Worm (Caenorhabditis elegans) whole organism, L2 larva: ENCODE results near the gene F14F8.14.
"Not testable (repeated sequence)": the region's sequence is repeated elsewhere in the genome, so short reads cannot be mapped to it uniquely, and the experiment has no call there.

Experiments used
- C34F6.9 ChIP-seq: fragments of 150-350 bp; optimal IDR thresholded peaks from 2 replicates; lab custom pipeline; 2014; ENCODE audit warnings: missing biosample characterization, missing genetic modification characterization
- F13H6.1 ChIP-seq: sonication (generic microtip); optimal IDR thresholded peaks from 2 replicates; lab custom pipeline; 2016; ENCODE audit warnings: missing genetic modification characterization, missing compliant biosample characterization
- ZK546.5 ChIP-seq: sonication (generic microtip); optimal IDR thresholded peaks from 2 replicates; lab custom pipeline; 2017; ENCODE audit warnings: missing biosample characterization, missing genetic modification characterization
- alr-1 ChIP-seq: fragments of 150-350 bp; optimal IDR thresholded peaks from 2 replicates; lab custom pipeline; 2014; ENCODE audit warnings: missing biosample characterization, missing genetic modification characterization
- ama-1 ChIP-seq: fragments of 150-350 bp; optimal IDR thresholded peaks from 2 replicates; lab custom pipeline; 2018; ENCODE audit warnings: inconsistent platforms
- blmp-1 ChIP-seq: sonication (generic microtip); optimal IDR thresholded peaks from 2 replicates; lab custom pipeline; 2017; ENCODE audit warnings: missing genetic modification characterization, mild to moderate bottlenecking, missing compliant biosample characterization, antibody characterized with exemption, moderate library complexity; ENCODE audit not compliant: insufficient read depth
- ceh-16 ChIP-seq: fragments of 150-350 bp; optimal IDR thresholded peaks from 2 replicates; lab custom pipeline; 2014; ENCODE audit warnings: missing biosample characterization, missing genetic modification characterization
- elt-1 ChIP-seq: fragments of 150-350 bp; optimal IDR thresholded peaks from 2 replicates; lab custom pipeline; 2014; ENCODE audit warnings: missing biosample characterization, missing genetic modification characterization
- gmeb-1 ChIP-seq: fragments of 150-350 bp; optimal IDR thresholded peaks from 2 replicates; lab custom pipeline; 2014; ENCODE audit warnings: missing biosample characterization, missing genetic modification characterization
- lin-11 ChIP-seq: fragments of 150-350 bp; sonication (generic microtip); optimal IDR thresholded peaks from 2 replicates; lab custom pipeline; 2014; ENCODE audit warnings: missing biosample characterization, missing genetic modification characterization, inconsistent platforms, mixed read lengths
- lin-39 ChIP-seq: fragments of 150-350 bp; optimal IDR thresholded peaks from 2 replicates; lab custom pipeline; 2014; ENCODE audit warnings: missing biosample characterization, missing genetic modification reagents, missing genetic modification characterization
- lsy-2 ChIP-seq, 2 experiments: fragments of 150-350 bp in 1 of 2; sonication (generic microtip) in 1 of 2; optimal IDR thresholded peaks; 2 replicates each; lab custom pipeline; 2014 to 2017; ENCODE audit warnings: missing biosample characterization in 2 of 2, missing genetic modification characterization in 2 of 2
- mbf-1 ChIP-seq: sonication (generic microtip); optimal IDR thresholded peaks from 2 replicates; lab custom pipeline; 2017; ENCODE audit warnings: missing biosample characterization, missing genetic modification characterization
- mdl-1 ChIP-seq, 2 experiments: fragments of 150-350 bp in 1 of 2; sonication (generic microtip) in 1 of 2; optimal IDR thresholded peaks; 2 replicates each; lab custom pipeline; 2017; ENCODE audit warnings: missing biosample characterization in 2 of 2, missing genetic modification characterization in 2 of 2
- nhr-10 ChIP-seq: sonication (generic microtip); optimal IDR thresholded peaks from 2 replicates; lab custom pipeline; 2017; ENCODE audit warnings: missing biosample characterization, missing genetic modification characterization
- nhr-11 ChIP-seq: fragments of 150-350 bp; optimal IDR thresholded peaks from 2 replicates; lab custom pipeline; 2014; ENCODE audit warnings: missing biosample characterization, missing genetic modification characterization
- nhr-129 ChIP-seq: fragments of 150-350 bp; optimal IDR thresholded peaks from 2 replicates; lab custom pipeline; 2014; ENCODE audit warnings: missing biosample characterization, missing genetic modification characterization
- nhr-21 ChIP-seq: fragments of 150-350 bp; optimal IDR thresholded peaks from 2 replicates; lab custom pipeline; 2014; ENCODE audit warnings: missing biosample characterization, missing genetic modification characterization
- nhr-23 ChIP-seq: fragments of 150-350 bp; optimal IDR thresholded peaks from 2 replicates; lab custom pipeline; 2014; ENCODE audit warnings: missing biosample characterization, missing genetic modification reagents, missing genetic modification characterization
- nhr-237 ChIP-seq: fragments of 150-350 bp; optimal IDR thresholded peaks from 2 replicates; lab custom pipeline; 2014; ENCODE audit warnings: missing biosample characterization, missing genetic modification characterization
- nhr-6 ChIP-seq: fragments of 150-350 bp; optimal IDR thresholded peaks from 2 replicates; lab custom pipeline; 2014; ENCODE audit warnings: missing biosample characterization, missing genetic modification characterization
- sem-4 ChIP-seq: fragments of 150-350 bp; optimal IDR thresholded peaks from 2 replicates; lab custom pipeline; 2014; ENCODE audit warnings: missing biosample characterization, missing genetic modification reagents, missing genetic modification characterization
- skn-1 ChIP-seq: sonication (generic microtip); optimal IDR thresholded peaks from 2 replicates; lab custom pipeline; 2017; ENCODE audit warnings: missing biosample characterization, missing genetic modification characterization
- sma-9 ChIP-seq, 2 experiments: fragments of 150-350 bp in 1 of 2; sonication (generic microtip) in 1 of 2; optimal IDR thresholded peaks; 2 replicates each; lab custom pipeline; 2014 to 2016; ENCODE audit warnings: missing genetic modification characterization in 2 of 2, mild to moderate bottlenecking in 1 of 2, missing biosample characterization in 1 of 2, missing compliant biosample characterization in 1 of 2, missing genetic modification reagents in 1 of 2, moderate library complexity in 1 of 2
- unc-55 ChIP-seq: fragments of 150-350 bp; sonication (generic microtip); optimal IDR thresholded peaks from 3 replicates; lab custom pipeline; 2014; ENCODE audit warnings: missing biosample characterization, missing genetic modification reagents, missing genetic modification characterization
- unc-62 ChIP-seq: fragments of 150-350 bp; optimal IDR thresholded peaks from 2 replicates; lab custom pipeline; 2014; ENCODE audit warnings: missing biosample characterization, missing genetic modification reagents, missing genetic modification characterization
- zag-1 ChIP-seq: fragments of 150-350 bp; optimal IDR thresholded peaks from 2 replicates; lab custom pipeline; 2014; ENCODE audit warnings: missing biosample characterization, missing genetic modification characterization
- ztf-1 ChIP-seq: fragments of 200-800 bp; sonication (Bioruptor generic); conservative IDR thresholded peaks from 2 replicates; pipeline ENCODE4 v1.3.6; 2022; ENCODE audit warnings: missing genetic modification characterization, missing compliant biosample characterization
- ztf-11 ChIP-seq: sonication (generic microtip); optimal IDR thresholded peaks from 2 replicates; lab custom pipeline; 2017; ENCODE audit warnings: missing biosample characterization, missing genetic modification characterization
- ztf-4 ChIP-seq: fragments of 150-350 bp; optimal IDR thresholded peaks from 2 replicates; lab custom pipeline; 2014; ENCODE audit warnings: missing biosample characterization, missing genetic modification characterization

F14F8.14 gene

ce11 chrV:16654242-16654641 lies 12.3 kb downstream of the F14F8.14 start, which contains the start of gene W06G6.15:
W06G6.15 (plus strand) TSS chrV:16654542.
- TF ChIP-seq nhr-21 (tag; lab: Kevin White, UChicago); unc-62 (GFP tag; lab: Kevin White, UChicago); alr-1: not testable (repeated sequence)

ce11 chrV:16649200-16649599 lies 17.3 kb downstream of the F14F8.14 start, which contains the start of gene W06G6.11:
W06G6.11 (minus strand) TSS chrV:16649300.
- TF ChIP-seq nhr-10 (tag; lab: Kevin White, UChicago); nhr-23 (tag; lab: Kevin White, UChicago); ama-1 (lab: Kevin White, UChicago): not testable (repeated sequence)

- TF ChIP-seq nhr-10 (tag; lab: Kevin White, UChicago) (no peak), alr-1 (no peak), nhr-129 (no peak), nhr-237 (no peak), zag-1 (tag; lab: Kevin White, UChicago) (no peak), ztf-4 (no peak), C34F6.9 (tag; lab: Kevin White, UChicago) (no peak)
Observed at ce11 chrV:16648317-16649018, 18.1 kb downstream of the F14F8.14 start, which contains the start of gene W06G6.20. W06G6.20 (minus strand) TSS chrV:16648367.

- TF ChIP-seq skn-1 (tag; lab: Kevin White, UChicago) = no peak
- TF ChIP-seq sma-9 (GFP tag; optimal IDR thresholded peaks at IDR 0.05; lab: Kevin White, UChicago) = no peak
- no peak for TF ChIP-seq sma-9 (tag; optimal IDR thresholded peaks at IDR 0.05; lab: Kevin White, UChicago)
- no peak for TF ChIP-seq blmp-1 (tag; lab: Kevin White, UChicago)
- no peak for TF ChIP-seq lin-39 (tag; lab: Kevin White, UChicago)
- TF ChIP-seq lin-11 (tag; lab: Kevin White, UChicago) = no peak
- TF ChIP-seq mdl-1 (tag; optimal IDR thresholded peaks at IDR 0.05; lab: Kevin White, UChicago) = no peak
- no peak for TF ChIP-seq nhr-11 (tag; lab: Kevin White, UChicago)
- TF ChIP-seq unc-55 (GFP tag; lab: Kevin White, UChicago) = no peak
- TF ChIP-seq nhr-6 (tag; lab: Kevin White, UChicago) = no peak
- no peak for TF ChIP-seq alr-1
- TF ChIP-seq nhr-129 = no peak
- no peak for TF ChIP-seq sem-4
- TF ChIP-seq ZK546.5 (tag; lab: Kevin White, UChicago) = no peak
- no peak for TF ChIP-seq mbf-1 (tag; lab: Kevin White, UChicago)
- TF ChIP-seq ceh-16 = no peak
- TF ChIP-seq elt-1 (tag; lab: Kevin White, UChicago) = no peak
- TF ChIP-seq ztf-1 (GFP tag; lab: Robert Waterston, UW) = no peak
- TF ChIP-seq ztf-11 (tag; lab: Kevin White, UChicago) = no peak
- no peak for TF ChIP-seq C34F6.9 (tag; lab: Kevin White, UChicago)
- TF ChIP-seq lsy-2 (tag; optimal IDR thresholded peaks at IDR 0.05; lab: Kevin White, UChicago) = no peak
- TF ChIP-seq, all 48 proteins: peak for 0
Observed at ce11 chrV:16647093-16647492, 19.5 kb downstream of the F14F8.14 start, which contains the start of gene W06G6.10. W06G6.10 (minus strand) TSS chrV:16647193.

- TF ChIP-seq nhr-6 (tag; lab: Kevin White, UChicago) = no peak
- no peak for TF ChIP-seq gmeb-1 (tag; lab: Kevin White, UChicago)
- no peak for TF ChIP-seq ama-1 (lab: Kevin White, UChicago)
- no peak for TF ChIP-seq zag-1 (tag; lab: Kevin White, UChicago)
- no peak for TF ChIP-seq F13H6.1 (tag; lab: Kevin White, UChicago)
- TF ChIP-seq unc-55 (GFP tag; lab: Kevin White, UChicago) = no peak
- TF ChIP-seq mbf-1 (tag; lab: Kevin White, UChicago) = no peak
Observed at ce11 chrV:16646372-16646771, 20.2 kb downstream of the F14F8.14 start, which contains the start of gene W06G6.9. W06G6.9 (minus strand) TSS chrV:16646472.
